Fruit fly (Drosophila melanogaster) whole organism, pupa: ENCODE data around the gene Rab39.
A peak's percentile ranks its signal among the peaks of the same experiment; 100 is the strongest.

ENCODE experiments used
- CG12605 ChIP-seq: fragments of 200-800 bp; sonication (Bioruptor generic); IDR thresholded peaks from 2 replicates; pipeline ENCODE4 v1.3.6; 2022; ENCODE audit warnings: missing biosample characterization, missing genetic modification characterization
- CG9948 ChIP-seq: fragments of 200-800 bp; sonication (Bioruptor generic); optimal IDR thresholded peaks from 2 replicates; lab custom pipeline; 2018; ENCODE audit warnings: missing biosample characterization, mild to moderate bottlenecking, missing genetic modification characterization, moderate library complexity
- Pif1A ChIP-seq: fragments of 200-800 bp; sonication (Bioruptor generic); optimal IDR thresholded peaks from 3 replicates; lab custom pipeline; 2016; ENCODE audit warnings: missing biosample characterization, missing genetic modification characterization

- peak; percentile 48 for TF ChIP-seq Pif1A
- peak; percentile 74 for TF ChIP-seq CG12605 (GFP tag; lab: Robert Waterston, UW)
- peak; percentile 25 for TF ChIP-seq CG9948 (tag; lab: Kevin White, UChicago)
Measured at dm6 chrX:7692740-7693064, 42.0 kb upstream of the Rab39 start.
